Worm (Caenorhabditis elegans) whole organism, late embryonic: ENCODE measurements around the gene T04B2.7.
A peak's percentile ranks its signal among the peaks of the same experiment; 100 is the strongest.

Source experiments
- C38D4.7 ChIP-seq: fragments of 200-800 bp; sonication (Bioruptor generic); optimal IDR thresholded peaks from 2 replicates; lab custom pipeline; 2018; ENCODE audit warnings: mild to moderate bottlenecking, missing genetic modification characterization, moderate library complexity, missing compliant biosample characterization
- F13H6.1 ChIP-seq: sonication (generic microtip); optimal IDR thresholded peaks from 2 replicates; lab custom pipeline; 2016; ENCODE audit warnings: missing genetic modification characterization, missing compliant biosample characterization
- K09A11.1 ChIP-seq: sonication (generic microtip); optimal IDR thresholded peaks from 2 replicates; lab custom pipeline; 2017; ENCODE audit warnings: antibody characterized with exemption, mild to moderate bottlenecking, missing genetic modification characterization, missing compliant biosample characterization; ENCODE audit not compliant: insufficient read depth
- ceh-14 ChIP-seq: sonication (generic microtip); optimal IDR thresholded peaks from 2 replicates; lab custom pipeline; 2016; ENCODE audit warnings: missing genotype, missing genetic modification characterization, missing compliant biosample characterization
- ceh-18 ChIP-seq: sonication (generic microtip); optimal IDR thresholded peaks from 2 replicates; lab custom pipeline; 2016; ENCODE audit warnings: missing genetic modification characterization, missing compliant biosample characterization
- ceh-24 ChIP-seq: sonication (generic microtip); optimal IDR thresholded peaks from 2 replicates; lab custom pipeline; 2016; ENCODE audit warnings: mild to moderate bottlenecking, missing genetic modification characterization, missing compliant biosample characterization
- ceh-34 ChIP-seq: sonication (generic microtip); optimal IDR thresholded peaks from 2 replicates; lab custom pipeline; 2016; ENCODE audit warnings: mild to moderate bottlenecking, missing genetic modification characterization, missing compliant biosample characterization
- ceh-9 ChIP-seq: sonication (generic microtip); optimal IDR thresholded peaks from 2 replicates; lab custom pipeline; 2016; ENCODE audit warnings: mild to moderate bottlenecking, missing genetic modification characterization, inconsistent platforms, missing compliant biosample characterization
- dve-1 ChIP-seq: sonication (generic microtip); optimal IDR thresholded peaks from 2 replicates; lab custom pipeline; 2017; ENCODE audit warnings: antibody characterized with exemption, mild to moderate bottlenecking, missing genetic modification characterization, missing compliant biosample characterization
- ets-4 ChIP-seq: sonication (generic microtip); optimal IDR thresholded peaks from 2 replicates; lab custom pipeline; 2016; ENCODE audit warnings: missing genetic modification characterization, missing compliant biosample characterization
- fax-1 ChIP-seq: sonication (generic microtip); optimal IDR thresholded peaks from 2 replicates; lab custom pipeline; 2016; ENCODE audit warnings: missing genotype, missing genetic modification characterization, missing compliant biosample characterization
- fkh-10 ChIP-seq: fragments of 150-350 bp; optimal IDR thresholded peaks from 2 replicates; lab custom pipeline; 2014; ENCODE audit warnings: missing biosample characterization, missing genetic modification reagents, missing genetic modification characterization
- fkh-6 ChIP-seq: sonication (generic microtip); optimal IDR thresholded peaks from 2 replicates; lab custom pipeline; 2016; ENCODE audit warnings: missing genetic modification characterization, missing compliant biosample characterization
- gmeb-2 ChIP-seq: sonication (generic microtip); optimal IDR thresholded peaks from 2 replicates; lab custom pipeline; 2016; ENCODE audit warnings: missing genetic modification characterization, inconsistent platforms, missing compliant biosample characterization
- hlh-6 ChIP-seq: sonication (generic microtip); optimal IDR thresholded peaks from 2 replicates; lab custom pipeline; 2016; ENCODE audit warnings: missing genotype, missing genetic modification characterization, missing compliant biosample characterization
- hlh-8 ChIP-seq: sonication (generic microtip); optimal IDR thresholded peaks from 2 replicates; lab custom pipeline; 2016; ENCODE audit warnings: missing genotype, missing genetic modification characterization, missing compliant biosample characterization
- lim-6 ChIP-seq: sonication (generic microtip); optimal IDR thresholded peaks from 2 replicates; lab custom pipeline; 2016; ENCODE audit warnings: missing genetic modification characterization, missing compliant biosample characterization
- lin-11 ChIP-seq: fragments of 200-800 bp; sonication (Bioruptor generic); optimal IDR thresholded peaks from 2 replicates; lab custom pipeline; 2018; ENCODE audit warnings: mild to moderate bottlenecking, missing genetic modification characterization, missing compliant biosample characterization
- nhr-11 ChIP-seq: fragments of 150-350 bp; optimal IDR thresholded peaks from 2 replicates; lab custom pipeline; 2014; ENCODE audit warnings: missing biosample characterization, missing genetic modification characterization
- npax-4 ChIP-seq: sonication (generic microtip); optimal IDR thresholded peaks from 2 replicates; lab custom pipeline; 2016; ENCODE audit warnings: missing genetic modification characterization, missing compliant biosample characterization
- odd-2 ChIP-seq: sonication (generic microtip); optimal IDR thresholded peaks from 2 replicates; lab custom pipeline; 2017; ENCODE audit warnings: antibody characterized with exemption, mild to moderate bottlenecking, missing genetic modification characterization, missing compliant biosample characterization
- pat-9 ChIP-seq: fragments of 200-800 bp; sonication (Bioruptor generic); optimal IDR thresholded peaks from 2 replicates; lab custom pipeline; 2018; ENCODE audit warnings: mild to moderate bottlenecking, missing genetic modification characterization, moderate library complexity, missing compliant biosample characterization
- pax-1 ChIP-seq: fragments of 150-350 bp; optimal IDR thresholded peaks from 2 replicates; lab custom pipeline; 2014; ENCODE audit warnings: missing biosample characterization, missing genetic modification characterization
- ref-2 ChIP-seq: sonication (generic microtip); optimal IDR thresholded peaks from 2 replicates; lab custom pipeline; 2016; ENCODE audit warnings: missing genetic modification characterization, missing compliant biosample characterization
- tbx-2 ChIP-seq: sonication (generic microtip); optimal IDR thresholded peaks from 2 replicates; lab custom pipeline; 2016; ENCODE audit warnings: missing genetic modification characterization, missing compliant biosample characterization
- unc-3 ChIP-seq, 2 experiments: fragments of 200-800 bp in 1 of 2; sonication (Bioruptor generic) in 1 of 2; sonication (generic microtip) in 1 of 2; conservative IDR thresholded peaks in 1 of 2; optimal IDR thresholded peaks in 1 of 2; 2 replicates each; pipeline versions ENCODE4 v1.3.6 to Lab custom; 2016 to 2022; ENCODE audit warnings: missing compliant biosample characterization in 2 of 2, missing genetic modification characterization in 2 of 2, missing genetic modification reagents in 1 of 2
- zip-5 ChIP-seq: sonication (generic microtip); optimal IDR thresholded peaks from 2 replicates; lab custom pipeline; 2016; ENCODE audit warnings: missing genetic modification characterization, missing compliant biosample characterization
- ztf-16 ChIP-seq: sonication (generic microtip); optimal IDR thresholded peaks from 2 replicates; lab custom pipeline; 2017; ENCODE audit warnings: missing genetic modification characterization, missing compliant biosample characterization

The T04B2.7 gene

DNA sequence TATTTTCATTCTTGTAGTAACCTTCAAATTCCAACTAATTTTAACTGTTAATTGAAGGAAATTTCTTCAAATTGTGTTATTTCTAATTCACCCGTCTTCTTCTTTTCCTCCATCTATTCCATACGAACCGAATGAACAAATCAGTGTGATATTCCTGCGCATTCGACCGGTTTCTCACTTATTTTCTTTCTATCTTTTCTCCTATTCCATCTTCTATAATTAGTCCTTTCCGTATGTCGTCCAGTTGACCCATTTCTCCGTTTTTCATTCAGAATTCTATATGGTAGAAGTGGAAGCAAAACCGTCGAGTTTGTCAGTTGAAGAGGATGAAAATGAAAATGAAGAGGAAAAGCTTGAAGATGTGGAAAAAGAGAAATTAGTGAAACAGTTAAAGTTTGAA, 46.5 kb downstream of the T04B2.7 start, which contains the start of gene magu-4:
magu-4 (plus strand) TSS at position 218 of the 400 bp plus-strand sequence.
- TF ChIP-seq K09A11.1 (tag; lab: Kevin White, UChicago) (no peak), ceh-18 (tag; lab: Kevin White, UChicago) (no peak), ceh-34 (tag; lab: Kevin White, UChicago) (no peak), C38D4.7 (GFP tag; lab: Kevin White, UChicago) (no peak), fkh-10 (GFP tag; lab: Kevin White, UChicago) (no peak), dve-1 (tag; lab: Kevin White, UChicago) (no peak), hlh-6 (tag; lab: Kevin White, UChicago) (no peak), odd-2 (tag; lab: Kevin White, UChicago) (no peak), unc-3 (GFP tag; conservative IDR thresholded peaks at IDR 0.05; lab: Robert Waterston, UW) (no peak), unc-3 (tag; optimal IDR thresholded peaks at IDR 0.05; lab: Kevin White, UChicago) (no peak), lin-11 (tag; lab: Kevin White, UChicago) (no peak), ceh-14 (tag; lab: Kevin White, UChicago) (no peak), fkh-6 (tag; lab: Kevin White, UChicago) (no peak), fax-1 (tag; lab: Kevin White, UChicago) (no peak), npax-4 (tag; lab: Kevin White, UChicago) (no peak), nhr-11 (tag; lab: Kevin White, UChicago) (no peak), ref-2 (tag; lab: Kevin White, UChicago) (no peak), ztf-16 (tag; lab: Kevin White, UChicago) (no peak), ceh-9 (tag; lab: Kevin White, UChicago) (no peak)
- TF ChIP-seq, all 69 proteins: peak for 0

DNA sequence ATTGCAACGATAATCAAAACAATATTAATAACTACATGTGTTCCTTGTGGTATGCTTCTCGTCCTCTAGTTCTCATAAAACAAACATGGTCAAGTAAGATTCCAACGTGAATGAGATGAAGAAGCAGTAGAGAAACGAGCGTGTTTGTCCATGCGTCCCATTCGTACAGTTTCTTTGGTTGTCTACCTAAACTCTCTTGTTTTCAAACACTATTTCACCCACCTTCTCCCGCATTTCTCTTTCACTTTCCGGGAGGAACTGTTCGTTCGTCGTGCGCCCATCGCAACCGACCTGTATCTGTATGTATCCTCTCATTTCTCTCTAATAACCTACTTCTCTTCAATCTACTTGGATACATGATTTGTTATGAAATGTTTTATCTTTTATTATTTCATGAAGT, 48.3 kb downstream of the T04B2.7 start:
- TF ChIP-seq zip-5 (tag; lab: Kevin White, UChicago) (no peak), ref-2 (tag; lab: Kevin White, UChicago) (peak; percentile 10), hlh-8 (no peak), F13H6.1 (tag; lab: Kevin White, UChicago) (no peak), ets-4 (tag; lab: Kevin White, UChicago) (no peak), tbx-2 (tag; lab: Kevin White, UChicago) (no peak)

DNA sequence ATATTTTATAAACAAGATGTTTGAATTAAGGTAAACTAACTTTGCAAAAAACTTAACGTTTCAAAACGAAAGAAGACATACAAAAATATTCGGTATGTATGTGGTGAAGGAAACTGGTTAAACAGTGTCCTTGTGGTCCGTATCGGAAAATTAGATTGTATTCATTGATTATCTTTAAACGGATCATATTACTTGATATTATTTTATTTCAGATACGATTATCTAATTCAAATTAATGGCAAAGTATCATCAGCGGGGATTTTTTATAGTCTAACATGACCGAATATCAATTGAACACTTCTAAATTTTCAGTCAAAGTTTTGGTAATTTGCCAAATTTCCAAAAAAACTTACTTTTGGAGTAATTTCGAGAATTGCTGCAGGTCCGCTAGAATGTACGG, 49.2 kb downstream of the T04B2.7 start, which contains the start of gene C47E12.13:
C47E12.13 (minus strand) TSS at position 101 of the 400 bp plus-strand sequence.
- TF ChIP-seq pax-1 (tag; lab: Kevin White, UChicago) (no peak), ceh-24 (tag; lab: Kevin White, UChicago) (no peak), lim-6 (tag; lab: Kevin White, UChicago) (no peak), pat-9 (no peak), gmeb-2 (tag; lab: Kevin White, UChicago) (no peak)
